Worm (Caenorhabditis elegans) whole organism, midembryonic: Measurements from ENCODE around the gene F07C6.4.

Source experiments
- flt-1 ChIP-seq: fragments of 200-800 bp; sonication (Bioruptor generic); IDR thresholded peaks from 2 replicates; pipeline ENCODE4 v1.3.6; 2022; ENCODE audit warnings: missing genetic modification characterization, missing compliant biosample characterization
- ref-1 ChIP-seq: fragments of 200-800 bp; sonication (Bioruptor generic); conservative IDR thresholded peaks from 2 replicates; pipeline ENCODE4 v1.3.6; 2022; ENCODE audit warnings: missing genetic modification reagents, missing genetic modification characterization, missing compliant biosample characterization

ce11 chrIV:12811554-12811953 is 5.8 kb downstream of the F07C6.4 start:
- TF ChIP-seq ref-1 (no peak), flt-1 (no peak)
